Fruit fly (Drosophila melanogaster) whole organism, embryonic: ENCODE results near the gene CG2493.

Experiments
- Adf1 ChIP-seq: fragments of 200-800 bp; sonication (Bioruptor generic); IDR thresholded peaks from 2 replicates; pipeline ENCODE4 v1.3.6; 2022; ENCODE audit warnings: missing biosample characterization, missing genetic modification characterization
- CG12071 ChIP-seq: fragments of 200-800 bp; sonication (Bioruptor generic); optimal IDR thresholded peaks from 3 replicates; lab custom pipeline; 2018; ENCODE audit warnings: missing biosample characterization, mild to moderate bottlenecking, missing genetic modification characterization
- CG12236 ChIP-seq: fragments of 200-800 bp; sonication (Bioruptor generic); optimal IDR thresholded peaks from 2 replicates; lab custom pipeline; 2016; ENCODE audit warnings: missing biosample characterization, missing genetic modification characterization
- CG14014 ChIP-seq: fragments of 200-800 bp; sonication (Bioruptor generic); IDR thresholded peaks from 2 replicates; pipeline ENCODE4 v1.3.6; 2022; ENCODE audit warnings: missing biosample characterization, missing genetic modification characterization
- CG14860 ChIP-seq: fragments of 200-800 bp; sonication (Bioruptor generic); IDR thresholded peaks from 3 replicates; pipeline ENCODE4 v1.3.6; 2022; ENCODE audit warnings: missing biosample characterization, missing genetic modification characterization; ENCODE audit not compliant: partially characterized antibody
- CG14965 ChIP-seq: fragments of 200-800 bp; sonication (Bioruptor generic); optimal IDR thresholded peaks from 2 replicates; lab custom pipeline; 2016; ENCODE audit warnings: missing biosample characterization, missing genetic modification characterization, borderline replicate concordance
- CG16779 ChIP-seq: fragments of 200-800 bp; sonication (Bioruptor generic); IDR thresholded peaks from 2 replicates; pipeline ENCODE4 v1.3.6; 2022; ENCODE audit warnings: missing biosample characterization, missing genetic modification characterization
- CG18011 ChIP-seq: fragments of 200-800 bp; sonication (Bioruptor generic); optimal IDR thresholded peaks from 2 replicates; lab custom pipeline; 2017; ENCODE audit warnings: missing biosample characterization, missing genetic modification characterization, mild to moderate bottlenecking, moderate library complexity, missing genotype
- CG18764 ChIP-seq: fragments of 200-800 bp; sonication (Bioruptor generic); optimal IDR thresholded peaks from 3 replicates; lab custom pipeline; 2016; ENCODE audit warnings: missing biosample characterization, missing genetic modification characterization
- CG30020 ChIP-seq: fragments of 200-800 bp; optimal IDR thresholded peaks from 2 replicates; lab custom pipeline; 2019; ENCODE audit warnings: missing biosample characterization, mild to moderate bottlenecking, missing genetic modification characterization, moderate library complexity
- CG3281 ChIP-seq: fragments of 200-800 bp; sonication (Bioruptor generic); optimal IDR thresholded peaks from 3 replicates; lab custom pipeline; 2017; ENCODE audit warnings: missing biosample characterization, mild to moderate bottlenecking, missing genetic modification characterization
- CG34224 ChIP-seq: fragments of 200-800 bp; sonication (Bioruptor generic); IDR thresholded peaks from 3 replicates; pipeline ENCODE4 v1.3.6; 2022; ENCODE audit warnings: missing biosample characterization, missing genetic modification characterization; ENCODE audit not compliant: partially characterized antibody
- CG3995 ChIP-seq: fragments of 200-800 bp; sonication (Bioruptor generic); optimal IDR thresholded peaks from 3 replicates; lab custom pipeline; 2016; ENCODE audit warnings: missing biosample characterization, missing genetic modification characterization
- CG4820 ChIP-seq: fragments of 200-800 bp; sonication (Bioruptor generic); optimal IDR thresholded peaks from 3 replicates; lab custom pipeline; 2016; ENCODE audit warnings: missing biosample characterization, missing genetic modification characterization
- CG6683 ChIP-seq: fragments of 200-800 bp; sonication (Bioruptor generic); optimal IDR thresholded peaks from 2 replicates; lab custom pipeline; 2017; ENCODE audit warnings: missing biosample characterization, mild to moderate bottlenecking, missing genetic modification characterization, missing genetic modification reagents
- CG9437 ChIP-seq: fragments of 200-800 bp; sonication (Bioruptor generic); optimal IDR thresholded peaks from 2 replicates; lab custom pipeline; 2018; ENCODE audit warnings: missing biosample characterization, mild to moderate bottlenecking, missing genetic modification characterization
- CG9609 ChIP-seq: fragments of 200-800 bp; sonication (Bioruptor generic); optimal IDR thresholded peaks from 3 replicates; lab custom pipeline; 2016; ENCODE audit warnings: missing biosample characterization, missing genetic modification characterization
- Chrac-16 ChIP-seq: fragments of 200-800 bp; sonication (Bioruptor generic); optimal IDR thresholded peaks from 3 replicates; lab custom pipeline; 2016; ENCODE audit warnings: missing biosample characterization, missing genetic modification characterization
- D19A ChIP-seq: fragments of 200-800 bp; optimal IDR thresholded peaks from 3 replicates; lab custom pipeline; 2019; ENCODE audit warnings: missing biosample characterization, mild to moderate bottlenecking, missing genetic modification characterization, moderate library complexity
- Hsf ChIP-seq: fragments of 200-800 bp; sonication (Bioruptor generic); optimal IDR thresholded peaks from 3 replicates; lab custom pipeline; 2016; ENCODE audit warnings: missing biosample characterization, missing genetic modification characterization
- Sry-β ChIP-seq: fragments of 200-800 bp; sonication (Bioruptor generic); optimal IDR thresholded peaks from 2 replicates; lab custom pipeline; 2018; ENCODE audit warnings: missing biosample characterization, mild to moderate bottlenecking, missing genetic modification characterization, moderate library complexity
- Taf1 ChIP-seq: fragments of 200-800 bp; sonication (Bioruptor generic); IDR thresholded peaks from 2 replicates; pipeline ENCODE4 v1.3.6; 2022; ENCODE audit warnings: missing biosample characterization, missing genetic modification characterization
- abd-A ChIP-seq: fragments of 200-800 bp; sonication (Bioruptor generic); optimal IDR thresholded peaks from 3 replicates; lab custom pipeline; 2019; ENCODE audit warnings: missing biosample characterization, mild to moderate bottlenecking, missing genetic modification characterization, moderate library complexity
- ara ChIP-seq: fragments of 200-800 bp; sonication (Bioruptor generic); IDR thresholded peaks from 2 replicates; pipeline ENCODE4 v1.3.6; 2022; ENCODE audit warnings: missing biosample characterization, missing genetic modification characterization
- bbx ChIP-seq: fragments of 200-800 bp; sonication (Bioruptor generic); IDR thresholded peaks from 2 replicates; pipeline ENCODE4 v1.3.6; 2022; ENCODE audit warnings: missing biosample characterization, missing genetic modification characterization; ENCODE audit not compliant: partially characterized antibody
- dysf ChIP-seq: fragments of 200-800 bp; sonication (Bioruptor generic); IDR thresholded peaks from 3 replicates; pipeline ENCODE4 v1.3.6; 2022; ENCODE audit warnings: missing biosample characterization, missing genetic modification characterization
- ems ChIP-seq: fragments of 200-800 bp; sonication (Bioruptor generic); optimal IDR thresholded peaks from 3 replicates; lab custom pipeline; 2016; ENCODE audit warnings: missing biosample characterization, missing genetic modification characterization
- esg ChIP-seq: fragments of 200-800 bp; sonication (Bioruptor generic); conservative IDR thresholded peaks from 2 replicates; pipeline ENCODE4 v1.3.6; 2022; ENCODE audit warnings: missing biosample characterization, missing genetic modification characterization
- eve ChIP-seq, 2 experiments: fragments of >200 bp; optimal IDR thresholded peaks; 2 replicates each; lab custom pipeline; 2017; ENCODE audit warnings: missing biosample characterization in 2 of 2, missing genetic modification characterization in 2 of 2
- ewg ChIP-seq: fragments of 200-800 bp; sonication (Bioruptor generic); optimal IDR thresholded peaks from 3 replicates; lab custom pipeline; 2017; ENCODE audit warnings: mild to moderate bottlenecking, missing biosample characterization, missing genetic modification reagents, missing genetic modification characterization
- fd96Cb ChIP-seq: fragments of 200-800 bp; sonication (Bioruptor generic); optimal IDR thresholded peaks from 2 replicates; lab custom pipeline; 2018; ENCODE audit warnings: missing biosample characterization, mild to moderate bottlenecking, missing genetic modification characterization, moderate library complexity
- gsb-n ChIP-seq: fragments of 200-800 bp; sonication (Bioruptor generic); optimal IDR thresholded peaks from 3 replicates; lab custom pipeline; 2018; ENCODE audit warnings: missing biosample characterization, mild to moderate bottlenecking, missing genetic modification characterization
- ind ChIP-seq: fragments of 200-800 bp; sonication (Bioruptor generic); optimal IDR thresholded peaks from 3 replicates; lab custom pipeline; 2016; ENCODE audit warnings: missing biosample characterization, missing genetic modification characterization
- lola ChIP-seq, 3 experiments: fragments of >200 bp in 2 of 3; fragments of 200-800 bp in 1 of 3; sonication (Bioruptor generic) in 1 of 3; optimal IDR thresholded peaks; 2 replicates each; lab custom pipeline; 2017 to 2019; ENCODE audit warnings: missing biosample characterization in 3 of 3, missing genetic modification characterization in 3 of 3, mild to moderate bottlenecking in 1 of 3, moderate library complexity in 1 of 3
- phol ChIP-seq: fragments of 200-800 bp; sonication (Bioruptor generic); optimal IDR thresholded peaks from 3 replicates; lab custom pipeline; 2018; ENCODE audit warnings: missing biosample characterization, mild to moderate bottlenecking, missing genetic modification characterization, moderate library complexity
- pita ChIP-seq: fragments of 200-800 bp; sonication (Bioruptor generic); optimal IDR thresholded peaks from 2 replicates; lab custom pipeline; 2017; ENCODE audit warnings: missing biosample characterization, mild to moderate bottlenecking, missing genetic modification characterization
- schlank ChIP-seq: fragments of 200-800 bp; sonication (Bioruptor generic); optimal IDR thresholded peaks from 2 replicates; lab custom pipeline; 2018; ENCODE audit warnings: missing biosample characterization, mild to moderate bottlenecking, missing genetic modification characterization
- scrt ChIP-seq: fragments of 200-800 bp; sonication (Bioruptor generic); optimal IDR thresholded peaks from 2 replicates; lab custom pipeline; 2018; ENCODE audit warnings: missing biosample characterization, mild to moderate bottlenecking, missing genetic modification characterization, moderate library complexity
- sens ChIP-seq: fragments of 200-800 bp; sonication (Bioruptor generic); peaks from one replicate; lab custom pipeline; 2016; ENCODE audit warnings: missing biosample characterization, missing genetic modification characterization
- sob ChIP-seq: fragments of 200-800 bp; sonication (Bioruptor generic); IDR thresholded peaks from 2 replicates; pipeline ENCODE4 v1.3.6; 2022; ENCODE audit warnings: missing biosample characterization, missing genetic modification characterization
- ssp ChIP-seq: fragments of 200-800 bp; sonication (Bioruptor generic); IDR thresholded peaks from 2 replicates; pipeline ENCODE4 v1.3.6; 2022; ENCODE audit warnings: missing biosample characterization, missing genetic modification characterization
- stc ChIP-seq: fragments of 200-800 bp; sonication (Bioruptor generic); IDR thresholded peaks from 2 replicates; pipeline ENCODE4 v1.3.6; 2022; ENCODE audit warnings: missing biosample characterization, missing genetic modification characterization
- tup ChIP-seq: fragments of 200-800 bp; sonication (Bioruptor generic); optimal IDR thresholded peaks from 2 replicates; lab custom pipeline; 2016; ENCODE audit warnings: missing biosample characterization, mild to moderate bottlenecking, missing genetic modification characterization, moderate library complexity
- unc-4 ChIP-seq: fragments of 200-800 bp; sonication (Bioruptor generic); IDR thresholded peaks from 2 replicates; pipeline ENCODE4 v1.3.6; 2022; ENCODE audit warnings: missing biosample characterization, missing genetic modification characterization; ENCODE audit not compliant: partially characterized antibody
- vnd ChIP-seq: fragments of 200-800 bp; sonication (Bioruptor generic); IDR thresholded peaks from 3 replicates; pipeline ENCODE4 v1.3.6; 2022; ENCODE audit warnings: missing biosample characterization, missing genetic modification characterization; ENCODE audit not compliant: partially characterized antibody
- wdn ChIP-seq: fragments of 200-800 bp; sonication (Bioruptor generic); IDR thresholded peaks from 2 replicates; pipeline ENCODE4 v1.3.6; 2022; ENCODE audit warnings: missing biosample characterization, missing genetic modification characterization
- zen ChIP-seq: fragments of 200-800 bp; sonication (Bioruptor generic); optimal IDR thresholded peaks from 3 replicates; lab custom pipeline; 2018; ENCODE audit warnings: missing biosample characterization, mild to moderate bottlenecking, missing genetic modification characterization, moderate library complexity
- zen2 ChIP-seq: fragments of 200-800 bp; sonication (Bioruptor generic); IDR thresholded peaks from 3 replicates; pipeline ENCODE4 v1.3.6; 2022; ENCODE audit warnings: missing biosample characterization, missing genetic modification characterization; ENCODE audit not compliant: partially characterized antibody

Gene CG2493

dm6 chr2L:20416754-20417563 is 46.3 kb downstream of the CG2493 start, which contains the start of the genes CG10949 and Arpc2 (continued):
- TF ChIP-seq ind (GFP tag; lab: Kevin White, UChicago) (peak; percentile 56), abd-A (tag; lab: Kevin White, UChicago) (no peak), bbx (GFP tag; lab: Robert Waterston, UW) (peak; percentile 57; the same call in 1 of the 2 replicates), CG14860 (GFP tag; lab: Robert Waterston, UW) (peak; percentile 61), CG18764 (GFP tag; lab: Kevin White, UChicago) (no peak), gsb-n (tag; lab: Kevin White, UChicago) (no peak), zen2 (GFP tag; lab: Robert Waterston, UW) (0 out of 3 replicates have a peak, but pooled peaks have one; percentile 10), CG12236 (GFP tag; lab: Kevin White, UChicago) (no peak), stc (GFP tag; lab: Robert Waterston, UW) (peak; percentile 38; the same call in 1 of the 2 replicates), schlank (tag; lab: Kevin White, UChicago) (no peak), CG16779 (no peak), ssp (GFP tag; lab: Robert Waterston, UW) (no peak), unc-4 (GFP tag; lab: Robert Waterston, UW) (peak; percentile 66), fd96Cb (tag; lab: Kevin White, UChicago) (no peak), CG3995 (peak; percentile 62), ems (GFP tag; lab: Kevin White, UChicago) (no peak), ewg (GFP tag; lab: Kevin White, UChicago) (no peak), Sry-β (GFP tag; lab: Kevin White, UChicago) (no peak), zen (tag; lab: Kevin White, UChicago) (peak; percentile 32), sob (GFP tag; lab: Robert Waterston, UW) (no peak), D19A (peak; percentile 34), CG9609 (GFP tag; lab: Kevin White, UChicago) (no peak), ara (GFP tag; lab: Robert Waterston, UW) (no peak), sens (GFP tag; lab: Kevin White, UChicago) (peak; percentile 20), CG9437 (no peak), CG30020 (peak; percentile 55), CG14014 (GFP tag; lab: Robert Waterston, UW) (no peak), lola (GFP tag; optimal IDR thresholded peaks at IDR 0.05; lab: Kevin White, UChicago) (peak in 1 of 3 experiments; percentile 59), scrt (GFP tag; lab: Kevin White, UChicago) (no peak), esg (GFP tag; lab: Robert Waterston, UW) (no peak), CG14965 (no peak), pita (GFP tag; lab: Kevin White, UChicago) (no peak), CG34224 (GFP tag; lab: Robert Waterston, UW) (peak; percentile 63; the same call in 2 of the 3 replicates), dysf (GFP tag; lab: Robert Waterston, UW) (no peak), CG12071 (no peak), Hsf (no peak), CG6683 (GFP tag; lab: Kevin White, UChicago) (no peak), vnd (peak; percentile 61), CG3281 (peak; percentile 7), CG18011 (GFP tag; lab: Kevin White, UChicago) (no peak), Adf1 (GFP tag; lab: Robert Waterston, UW) (peak; percentile 47), tup (GFP tag; lab: Kevin White, UChicago) (no peak), Chrac-16 (GFP tag; lab: Kevin White, UChicago) (peak; percentile 34), eve (GFP tag; optimal IDR thresholded peaks at IDR 0.05; lab: Kevin White, UChicago) (no peak), wdn (GFP tag; lab: Robert Waterston, UW) (no peak), CG4820 (GFP tag; lab: Kevin White, UChicago) (no peak), Taf1 (GFP tag; lab: Robert Waterston, UW) (peak; percentile 25; the same call in 1 of the 2 replicates), phol (tag; lab: Kevin White, UChicago) (peak; percentile 70)
